Fruit fly (Drosophila melanogaster): ENCODE measurements around the gene CG14073.

The CG14073 gene

DNA sequence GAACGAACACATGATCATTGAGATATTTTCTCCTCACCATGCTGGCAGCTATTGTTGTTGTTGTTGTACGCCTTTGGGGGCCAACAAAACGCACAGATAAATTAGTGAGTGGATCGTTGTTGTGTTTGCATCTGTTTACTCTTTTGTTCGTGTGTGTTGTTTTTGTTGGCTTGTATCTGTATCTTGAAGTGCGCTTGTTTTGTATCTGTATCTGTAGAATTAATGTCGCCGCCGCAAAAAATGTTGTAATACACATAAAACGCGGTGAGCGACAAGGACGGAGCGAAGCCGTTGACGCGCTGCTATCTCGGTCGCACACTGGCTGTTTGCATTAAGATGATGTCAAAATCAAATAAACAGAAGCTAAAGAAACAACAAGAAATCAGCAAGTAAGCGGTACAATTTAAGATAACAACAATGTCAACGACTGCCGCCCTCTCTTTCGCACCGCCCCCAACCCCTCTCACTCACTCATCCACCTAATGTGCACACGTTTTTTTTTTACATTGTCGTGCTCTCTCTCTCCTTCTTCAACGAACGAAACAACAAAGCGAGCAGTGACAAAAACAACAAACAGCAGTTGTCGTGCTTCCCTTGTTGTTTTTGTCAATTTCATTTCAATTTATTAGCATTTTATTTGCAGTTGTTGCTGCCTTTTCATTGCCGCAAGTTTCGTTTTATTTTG, 6.4 kb downstream of the CG14073 start (continued):
- no peak for TF ChIP-seq HmgD (GFP tag; optimal IDR thresholded peaks at IDR 0.05)
- peak; percentile 47 for TF ChIP-seq CG18011 (GFP tag; optimal IDR thresholded peaks at IDR 0.05)
- peak; percentile 37 for TF ChIP-seq btn (GFP tag; optimal IDR thresholded peaks at IDR 0.05)
- peak; percentile 85 for TF ChIP-seq CHES-1-like (GFP tag; optimal IDR thresholded peaks at IDR 0.05)
- no peak for TF ChIP-seq Rx (GFP tag; IDR thresholded peaks at IDR 0.05)
- no peak for TF ChIP-seq Stat92E (GFP tag; optimal IDR thresholded peaks at IDR 0.05)
- TF ChIP-seq H15 (GFP tag; IDR thresholded peaks at IDR 0.05) = no peak; the same call in 2 of the 3 replicates
- no peak for TF ChIP-seq Ptx1 (GFP tag; IDR thresholded peaks at IDR 0.05)
- no peak for TF ChIP-seq CG9932 (GFP tag; IDR thresholded peaks at IDR 0.05)
- TF ChIP-seq usp (GFP tag; optimal IDR thresholded peaks at IDR 0.05) = no peak
- peak; percentile 15 for TF ChIP-seq Nf-YB (GFP tag; optimal IDR thresholded peaks at IDR 0.05)
- TF ChIP-seq ap (GFP tag; IDR thresholded peaks at IDR 0.05) = no peak; the same call in 1 of the 2 replicates
- no peak for TF ChIP-seq CG16815 (GFP tag; optimal IDR thresholded peaks at IDR 0.05)
- TF ChIP-seq D (optimal IDR thresholded peaks at IDR 0.05) = no peak
- TF ChIP-seq D (GFP tag; optimal IDR thresholded peaks at IDR 0.05) = peak; percentile 51
- no peak for TF ChIP-seq Gug (GFP tag; IDR thresholded peaks at IDR 0.05)
- no peak for TF ChIP-seq CG32772 (GFP tag; IDR thresholded peaks at IDR 0.05)
- TF ChIP-seq Mrtf (GFP tag; IDR thresholded peaks at IDR 0.05) = no peak; the same call in 2 of the 3 replicates
- peak; percentile 18 for TF ChIP-seq mam (GFP tag; optimal IDR thresholded peaks at IDR 0.05)
- TF ChIP-seq ara (GFP tag; IDR thresholded peaks at IDR 0.05) = no peak
- no peak for TF ChIP-seq Optix (GFP tag; IDR thresholded peaks at IDR 0.05)
- peak; percentile 95 for TF ChIP-seq sug (tag; optimal IDR thresholded peaks at IDR 0.05)
- no peak for TF ChIP-seq CG9437 (GFP tag; optimal IDR thresholded peaks at IDR 0.05)
- no peak for TF ChIP-seq Lpt (GFP tag; optimal IDR thresholded peaks at IDR 0.05)
- no peak for TF ChIP-seq dan (GFP tag; IDR thresholded peaks at IDR 0.05)
- TF ChIP-seq CG17361 (GFP tag; IDR thresholded peaks at IDR 0.05) = no peak; the same call in 2 of the 3 replicates
- TF ChIP-seq HHEX (GFP tag; optimal IDR thresholded peaks at IDR 0.05) = peak; percentile 81
- no peak for TF ChIP-seq CG4730 (GFP tag; IDR thresholded peaks at IDR 0.05)
- TF ChIP-seq CG30431 (GFP tag; optimal IDR thresholded peaks at IDR 0.05) = no peak
- TF ChIP-seq ewg (GFP tag; optimal IDR thresholded peaks at IDR 0.05) = no peak
- peak; percentile 46 for TF ChIP-seq CG7556 (GFP tag; optimal IDR thresholded peaks at IDR 0.05)
- TF ChIP-seq CG9817 (tag; optimal IDR thresholded peaks at IDR 0.05) = no peak
- TF ChIP-seq jigr1 (GFP tag; IDR thresholded peaks at IDR 0.05) = no peak
- no peak for TF ChIP-seq Scr (GFP tag; IDR thresholded peaks at IDR 0.05; ENCODE audit: partially characterized antibody)
- TF ChIP-seq CG2116 (GFP tag; optimal IDR thresholded peaks at IDR 0.05) = peak; percentile 31
- peak; percentile 4 for TF ChIP-seq ash1 (GFP tag; optimal IDR thresholded peaks at IDR 0.05)
- peak; percentile 94 for TF ChIP-seq Med (GFP tag)
- peak; percentile 99 for TF ChIP-seq Hey (tag; optimal IDR thresholded peaks at IDR 0.05)
- TF ChIP-seq luna (GFP tag; optimal IDR thresholded peaks at IDR 0.05) = no peak
- no peak for TF ChIP-seq CG1603 (tag; optimal IDR thresholded peaks at IDR 0.05)
- TF ChIP-seq CG10431 (GFP tag; optimal IDR thresholded peaks at IDR 0.05) = peak; percentile 0
- TF ChIP-seq jing (GFP tag; optimal IDR thresholded peaks at IDR 0.05) = no peak
- TF ChIP-seq CG8924 (tag; optimal IDR thresholded peaks at IDR 0.05) = peak; percentile 70
- no peak for TF ChIP-seq CG11456 (GFP tag; IDR thresholded peaks at IDR 0.05)
- TF ChIP-seq Taf1 (GFP tag; IDR thresholded peaks at IDR 0.05) = no peak
- no peak for TF ChIP-seq gfzf (GFP tag; optimal IDR thresholded peaks at IDR 0.05)
- no peak; the same call in 2 of the 3 replicates for TF ChIP-seq gce (GFP tag; IDR thresholded peaks at IDR 0.05)
- TF ChIP-seq nom (GFP tag; optimal IDR thresholded peaks at IDR 0.05) = peak; percentile 83
- TF ChIP-seq org-1 (GFP tag; optimal IDR thresholded peaks at IDR 0.05) = peak; percentile 80
- TF ChIP-seq Ets65A (GFP tag) = no peak
- peak; percentile 56 for TF ChIP-seq CG8089 (GFP tag; optimal IDR thresholded peaks at IDR 0.05)

Measured in whole organism, embryonic.